ENCODE assay signal across 1 fruit fly cellular context in the genomic region with DNA sequence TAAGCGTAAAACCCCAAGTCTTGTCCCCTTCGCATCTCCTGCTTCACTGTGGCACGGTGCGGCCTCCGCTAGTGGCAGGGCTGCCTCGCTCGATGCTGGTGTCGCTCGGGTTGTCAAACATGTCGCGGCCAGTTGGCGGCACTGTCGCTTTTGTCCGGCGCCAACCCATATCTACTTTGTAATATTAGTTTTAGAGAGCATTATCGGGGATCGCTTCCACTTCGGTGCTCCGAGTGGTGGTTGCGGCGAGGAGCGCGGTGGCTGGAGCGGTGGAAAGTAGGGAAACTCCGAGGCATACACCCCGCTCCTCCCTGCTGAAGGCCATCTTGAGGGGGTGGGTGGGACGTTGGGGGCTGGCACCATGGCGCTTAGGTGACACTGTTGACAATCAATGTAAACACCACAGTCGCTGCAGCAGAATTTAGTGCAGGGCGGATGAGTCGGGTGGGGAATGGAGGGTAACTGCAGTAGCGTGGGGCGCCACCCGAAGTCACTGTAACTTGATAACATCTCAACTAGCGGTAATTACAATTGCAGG.
A peak's percentile ranks its signal among the peaks of the same experiment; 100 is the strongest.
TF ChIP-seq lines count a peak whose summit lies in the region.

No protein-coding gene starts in this region.

TF ChIP-seq in whole organism, embryonic, 481 proteins besides CTCF, POLR2A, EP300 and RAD21 (continued from another document and continues in another):
- TF ChIP-seq CG7963 (GFP tag; IDR thresholded peaks at IDR 0.05; lab: Robert Waterston, UW; ENCODE audit: partially characterized antibody): no peak
- TF ChIP-seq NC2β (GFP tag; optimal IDR thresholded peaks at IDR 0.05; lab: Kevin White, UChicago): no peak
- no peak for TF ChIP-seq CG12236 (GFP tag; optimal IDR thresholded peaks at IDR 0.05; lab: Kevin White, UChicago)
- no peak for TF ChIP-seq mam (GFP tag; optimal IDR thresholded peaks at IDR 0.05; lab: Kevin White, UChicago)
- no peak for TF ChIP-seq CG3281 (GFP tag; optimal IDR thresholded peaks at IDR 0.05; lab: Kevin White, UChicago)
- TF ChIP-seq prd (optimal IDR thresholded peaks at IDR 0.05; lab: Kevin White, UChicago): no peak
- TF ChIP-seq prd (GFP tag; IDR thresholded peaks at IDR 0.05; lab: Robert Waterston, UW): peak; percentile 33; the same call in 1 of the 3 replicates
- no peak for TF ChIP-seq B-H2 (GFP tag; optimal IDR thresholded peaks at IDR 0.05; lab: Kevin White, UChicago)
- TF ChIP-seq yki (optimal IDR thresholded peaks at IDR 0.05; lab: Kevin White, UChicago): no peak
- TF ChIP-seq Dbx (GFP tag; IDR thresholded peaks at IDR 0.05; lab: Robert Waterston, UW): no peak
- peak; percentile 12 for TF ChIP-seq CG17359 (tag; optimal IDR thresholded peaks at IDR 0.05; lab: Kevin White, UChicago)
- TF ChIP-seq CG7987 (GFP tag; optimal IDR thresholded peaks at IDR 0.05; lab: Kevin White, UChicago): peak; percentile 17
- TF ChIP-seq amos (GFP tag; IDR thresholded peaks at IDR 0.05; lab: Robert Waterston, UW; ENCODE audit: partially characterized antibody): no peak
- 0 out of 3 replicates have a peak, but pooled peaks have one; percentile 51 for TF ChIP-seq CG6175 (GFP tag; IDR thresholded peaks at IDR 0.05; lab: Robert Waterston, UW)
- no peak for TF ChIP-seq CG12659 (GFP tag; optimal IDR thresholded peaks at IDR 0.05; lab: Kevin White, UChicago)
- no peak for TF ChIP-seq kay (GFP tag; optimal IDR thresholded peaks at IDR 0.05; lab: Kevin White, UChicago)
- TF ChIP-seq jigr1 (GFP tag; IDR thresholded peaks at IDR 0.05; lab: Robert Waterston, UW): no peak
- no peak for TF ChIP-seq D19B (GFP tag; optimal IDR thresholded peaks at IDR 0.05; lab: Kevin White, UChicago)
- TF ChIP-seq CG9609 (GFP tag; optimal IDR thresholded peaks at IDR 0.05; lab: Kevin White, UChicago): no peak
- no peak for TF ChIP-seq pb (GFP tag; optimal IDR thresholded peaks at IDR 0.05; lab: Kevin White, UChicago)
- no peak for TF ChIP-seq MBD-R2 (GFP tag; IDR thresholded peaks at IDR 0.05; lab: Robert Waterston, UW)
- TF ChIP-seq sr (GFP tag; IDR thresholded peaks at IDR 0.05; lab: Robert Waterston, UW): no peak
- no peak for TF ChIP-seq CG17568 (GFP tag; optimal IDR thresholded peaks at IDR 0.05; lab: Kevin White, UChicago)
- TF ChIP-seq Opbp (GFP tag; IDR thresholded peaks at IDR 0.05; lab: Robert Waterston, UW; ENCODE audit: partially characterized antibody): no peak
- no peak for TF ChIP-seq CG17612 (GFP tag; IDR thresholded peaks at IDR 0.05; lab: Robert Waterston, UW)
- no peak for TF ChIP-seq Abd-B (GFP tag; optimal IDR thresholded peaks at IDR 0.05; lab: Kevin White, UChicago)
- no peak for TF ChIP-seq CG9797 (GFP tag; optimal IDR thresholded peaks at IDR 0.05; lab: Kevin White, UChicago)
- no peak for TF ChIP-seq hbn (GFP tag; IDR thresholded peaks at IDR 0.05; lab: Robert Waterston, UW; ENCODE audit: partially characterized antibody)
- TF ChIP-seq CG15011 (GFP tag; optimal IDR thresholded peaks at IDR 0.05; lab: Kevin White, UChicago): peak; percentile 15
- TF ChIP-seq Atf6 (GFP tag; IDR thresholded peaks at IDR 0.05; lab: Robert Waterston, UW): no peak
- no peak for TF ChIP-seq lbe (GFP tag; optimal IDR thresholded peaks at IDR 0.05; lab: Kevin White, UChicago)
- no peak for TF ChIP-seq dysf (GFP tag; IDR thresholded peaks at IDR 0.05; lab: Robert Waterston, UW)
- TF ChIP-seq Oaz (GFP tag; IDR thresholded peaks at IDR 0.05; lab: Robert Waterston, UW): no peak
- TF ChIP-seq Nf-YB (GFP tag; optimal IDR thresholded peaks at IDR 0.05; lab: Kevin White, UChicago): no peak
- 0 out of 2 replicates have a peak, but pooled peaks have one; percentile 6 for TF ChIP-seq cas (GFP tag; IDR thresholded peaks at IDR 0.05; lab: Robert Waterston, UW)
- TF ChIP-seq onecut (GFP tag; IDR thresholded peaks at IDR 0.05; lab: Robert Waterston, UW): peak; percentile 14; the same call in 1 of the 2 replicates
- no peak for TF ChIP-seq ind (GFP tag; optimal IDR thresholded peaks at IDR 0.05; lab: Kevin White, UChicago)
- no peak for TF ChIP-seq pho (GFP tag; optimal IDR thresholded peaks at IDR 0.05; lab: Kevin White, UChicago)
- no peak for TF ChIP-seq YL-1 (GFP tag; optimal IDR thresholded peaks at IDR 0.05; lab: Kevin White, UChicago)
- TF ChIP-seq fd64A (GFP tag; optimal IDR thresholded peaks at IDR 0.05; lab: Kevin White, UChicago): peak; percentile 61
- no peak for TF ChIP-seq Adf1 (GFP tag; IDR thresholded peaks at IDR 0.05; lab: Robert Waterston, UW)
- TF ChIP-seq CG2129 (GFP tag; IDR thresholded peaks at IDR 0.05; lab: Robert Waterston, UW; ENCODE audit: partially characterized antibody): no peak
- no peak for TF ChIP-seq bowl (GFP tag; IDR thresholded peaks at IDR 0.05; lab: Robert Waterston, UW)
- no peak for TF ChIP-seq D (optimal IDR thresholded peaks at IDR 0.05; lab: Kevin White, UChicago)
- peak; percentile 21 for TF ChIP-seq D (GFP tag; optimal IDR thresholded peaks at IDR 0.05; lab: Kevin White, UChicago)
- no peak for TF ChIP-seq CG12104 (GFP tag; optimal IDR thresholded peaks at IDR 0.05; lab: Kevin White, UChicago)
- peak; percentile 79 for TF ChIP-seq CG33557 (GFP tag; optimal IDR thresholded peaks at IDR 0.05; lab: Kevin White, UChicago)
- no peak for TF ChIP-seq vnd (GFP tag; IDR thresholded peaks at IDR 0.05; lab: Robert Waterston, UW; ENCODE audit: partially characterized antibody)
- TF ChIP-seq Elba2 (GFP tag; optimal IDR thresholded peaks at IDR 0.05; lab: Kevin White, UChicago): no peak
- TF ChIP-seq PHDP (tag; optimal IDR thresholded peaks at IDR 0.05; lab: Kevin White, UChicago): no peak
- no peak for TF ChIP-seq cad (GFP tag; optimal IDR thresholded peaks at IDR 0.05; lab: Kevin White, UChicago)
- TF ChIP-seq Dfd (GFP tag; optimal IDR thresholded peaks at IDR 0.05; lab: Kevin White, UChicago): no peak
- no peak for TF ChIP-seq Dek (tag; optimal IDR thresholded peaks at IDR 0.05; lab: Kevin White, UChicago)
- TF ChIP-seq CG10267 (tag; optimal IDR thresholded peaks at IDR 0.05; lab: Kevin White, UChicago): no peak
- TF ChIP-seq Hr3 (GFP tag; optimal IDR thresholded peaks at IDR 0.05; lab: Kevin White, UChicago): no peak
- no peak for TF ChIP-seq aop (GFP tag; IDR thresholded peaks at IDR 0.05; lab: Robert Waterston, UW)
- peak; percentile 71 for TF ChIP-seq CG15696 (tag; optimal IDR thresholded peaks at IDR 0.05; lab: Kevin White, UChicago)
- TF ChIP-seq NFAT (GFP tag; IDR thresholded peaks at IDR 0.05; lab: Robert Waterston, UW): no peak
- TF ChIP-seq dm (GFP tag; optimal IDR thresholded peaks at IDR 0.05; lab: Kevin White, UChicago): no peak
- TF ChIP-seq CG17912 (GFP tag; optimal IDR thresholded peaks at IDR 0.05; lab: Kevin White, UChicago): no peak
- no peak for TF ChIP-seq CG31441 (GFP tag; IDR thresholded peaks at IDR 0.05; lab: Robert Waterston, UW)
- peak; percentile 37 for TF ChIP-seq Blimp-1 (GFP tag; optimal IDR thresholded peaks at IDR 0.05; lab: Kevin White, UChicago)
- no peak; the same call in 3 of the 4 replicates for TF ChIP-seq Gug (GFP tag; IDR thresholded peaks at IDR 0.05; lab: Robert Waterston, UW)
- TF ChIP-seq CG2875 (GFP tag; optimal IDR thresholded peaks at IDR 0.05; lab: Kevin White, UChicago): peak; percentile 81
- TF ChIP-seq CG15514 (GFP tag; optimal IDR thresholded peaks at IDR 0.05; lab: Kevin White, UChicago): no peak
- 0 out of 2 replicates have a peak, but pooled peaks have one; percentile 22 for TF ChIP-seq ranshi (GFP tag; IDR thresholded peaks at IDR 0.05; lab: Robert Waterston, UW)
- TF ChIP-seq Atf-2 (GFP tag; optimal IDR thresholded peaks at IDR 0.05; lab: Kevin White, UChicago): no peak
- no peak for TF ChIP-seq CG11398 (GFP tag; optimal IDR thresholded peaks at IDR 0.05; lab: Kevin White, UChicago)
- no peak for TF ChIP-seq da (GFP tag; optimal IDR thresholded peaks at IDR 0.05; lab: Kevin White, UChicago)
- TF ChIP-seq chinmo (GFP tag; IDR thresholded peaks at IDR 0.05; lab: Robert Waterston, UW; ENCODE audit: partially characterized antibody): no peak
- TF ChIP-seq sens (GFP tag; lab: Kevin White, UChicago): no peak
- TF ChIP-seq CkIIα-i1 (GFP tag; IDR thresholded peaks at IDR 0.05; lab: Robert Waterston, UW): no peak
- no peak for TF ChIP-seq zfh2 (GFP tag; optimal IDR thresholded peaks at IDR 0.05; lab: Kevin White, UChicago)
- TF ChIP-seq Hmr (GFP tag; optimal IDR thresholded peaks at IDR 0.05; lab: Kevin White, UChicago): no peak
- no peak for TF ChIP-seq Side (GFP tag; optimal IDR thresholded peaks at IDR 0.05; lab: Kevin White, UChicago)
- TF ChIP-seq gcm2 (GFP tag; optimal IDR thresholded peaks at IDR 0.05; lab: Kevin White, UChicago): no peak
- TF ChIP-seq chn (GFP tag; optimal IDR thresholded peaks at IDR 0.05; lab: Kevin White, UChicago): no peak
- TF ChIP-seq CG15479 (GFP tag; optimal IDR thresholded peaks at IDR 0.05; lab: Kevin White, UChicago): peak; percentile 21
- TF ChIP-seq MESR4 (GFP tag; optimal IDR thresholded peaks at IDR 0.05; lab: Kevin White, UChicago): no peak
- peak; percentile 39 for TF ChIP-seq Vsx1 (GFP tag; optimal IDR thresholded peaks at IDR 0.05; lab: Kevin White, UChicago)
- TF ChIP-seq CG18262 (tag; optimal IDR thresholded peaks at IDR 0.05; lab: Kevin White, UChicago): peak; percentile 55
- TF ChIP-seq nom (GFP tag; optimal IDR thresholded peaks at IDR 0.05; lab: Kevin White, UChicago): no peak
- no peak for TF ChIP-seq CG31365 (tag; optimal IDR thresholded peaks at IDR 0.05; lab: Kevin White, UChicago)
- TF ChIP-seq CG10431 (GFP tag; optimal IDR thresholded peaks at IDR 0.05; lab: Kevin White, UChicago): peak; percentile 26
- no peak for TF ChIP-seq Fer2 (tag; optimal IDR thresholded peaks at IDR 0.05; lab: Kevin White, UChicago)
- TF ChIP-seq CG6791 (GFP tag; IDR thresholded peaks at IDR 0.05; lab: Robert Waterston, UW; ENCODE audit: partially characterized antibody): no peak
- TF ChIP-seq salm (tag; optimal IDR thresholded peaks at IDR 0.05; lab: Kevin White, UChicago): no peak
- no peak for TF ChIP-seq Hsf (GFP tag; optimal IDR thresholded peaks at IDR 0.05; lab: Kevin White, UChicago)
- TF ChIP-seq abd-A (tag; optimal IDR thresholded peaks at IDR 0.05; lab: Kevin White, UChicago): no peak
- no peak for TF ChIP-seq CG10366 (GFP tag; IDR thresholded peaks at IDR 0.05; lab: Robert Waterston, UW)
- TF ChIP-seq wek (GFP tag; optimal IDR thresholded peaks at IDR 0.05; lab: Kevin White, UChicago): peak; percentile 63
- TF ChIP-seq Dad (GFP tag; optimal IDR thresholded peaks at IDR 0.05; lab: Kevin White, UChicago): no peak
- no peak for TF ChIP-seq hth (optimal IDR thresholded peaks at IDR 0.05; lab: Kevin White, UChicago)
- TF ChIP-seq CG31388 (GFP tag; optimal IDR thresholded peaks at IDR 0.05; lab: Kevin White, UChicago): no peak
- TF ChIP-seq CG6272 (GFP tag; IDR thresholded peaks at IDR 0.05; lab: Robert Waterston, UW): no peak
- peak in 1 of 2 experiments; percentile 8 for TF ChIP-seq crp (GFP tag; optimal IDR thresholded peaks at IDR 0.05; lab: Kevin White, UChicago)
- no peak for TF ChIP-seq nau (GFP tag; optimal IDR thresholded peaks at IDR 0.05; lab: Kevin White, UChicago)
- no peak for TF ChIP-seq CG10274 (GFP tag; optimal IDR thresholded peaks at IDR 0.05; lab: Kevin White, UChicago)
- TF ChIP-seq sima (GFP tag; optimal IDR thresholded peaks at IDR 0.05; lab: Kevin White, UChicago): no peak
- TF ChIP-seq D19A (tag; optimal IDR thresholded peaks at IDR 0.05; lab: Kevin White, UChicago): no peak
- TF ChIP-seq C15 (GFP tag; IDR thresholded peaks at IDR 0.05; lab: Robert Waterston, UW): no peak
- TF ChIP-seq gem (tag; optimal IDR thresholded peaks at IDR 0.05; lab: Kevin White, UChicago): no peak
- TF ChIP-seq ttk (GFP tag; IDR thresholded peaks at IDR 0.05; lab: Robert Waterston, UW): 0 out of 2 replicates have a peak, but pooled peaks have one; percentile 4
- no peak for TF ChIP-seq scrt (GFP tag; optimal IDR thresholded peaks at IDR 0.05; lab: Kevin White, UChicago)
- peak; percentile 42; the same call in 1 of the 2 replicates for TF ChIP-seq sim (GFP tag; IDR thresholded peaks at IDR 0.05; lab: Robert Waterston, UW)
- no peak for TF ChIP-seq ab (GFP tag; optimal IDR thresholded peaks at IDR 0.05; lab: Kevin White, UChicago)
- TF ChIP-seq CG7372 (GFP tag; IDR thresholded peaks at IDR 0.05; lab: Robert Waterston, UW): no peak
- no peak for TF ChIP-seq inv (GFP tag; IDR thresholded peaks at IDR 0.05; lab: Robert Waterston, UW; ENCODE audit: partially characterized antibody)
- TF ChIP-seq pan (optimal IDR thresholded peaks at IDR 0.05; lab: Kevin White, UChicago): no peak
- TF ChIP-seq pan (GFP tag; optimal IDR thresholded peaks at IDR 0.05 in 1 of 2, IDR thresholded peaks at IDR 0.05 in 1 of 2): no peak
- TF ChIP-seq crc (GFP tag; optimal IDR thresholded peaks at IDR 0.05; lab: Kevin White, UChicago): no peak
- TF ChIP-seq CG17829 (tag; optimal IDR thresholded peaks at IDR 0.05; lab: Kevin White, UChicago): no peak
- TF ChIP-seq pnt (GFP tag; optimal IDR thresholded peaks at IDR 0.05; lab: Kevin White, UChicago): no peak
- no peak for TF ChIP-seq Ets97D (GFP tag; optimal IDR thresholded peaks at IDR 0.05; lab: Kevin White, UChicago)
- peak; percentile 17 for TF ChIP-seq Med (GFP tag; lab: Kevin White, UChicago)
- TF ChIP-seq CG14667 (GFP tag; IDR thresholded peaks at IDR 0.05; lab: Robert Waterston, UW): no peak
- TF ChIP-seq CG4328 (GFP tag; optimal IDR thresholded peaks at IDR 0.05; lab: Kevin White, UChicago): peak; percentile 6
- TF ChIP-seq CG2120 (GFP tag; optimal IDR thresholded peaks at IDR 0.05; lab: Kevin White, UChicago): no peak
- no peak for TF ChIP-seq sna (GFP tag; IDR thresholded peaks at IDR 0.05; lab: Robert Waterston, UW; ENCODE audit: partially characterized antibody)
- TF ChIP-seq ash1 (GFP tag; optimal IDR thresholded peaks at IDR 0.05; lab: Kevin White, UChicago): no peak
- TF ChIP-seq CG15073 (GFP tag; optimal IDR thresholded peaks at IDR 0.05; lab: Kevin White, UChicago): no peak
- peak; percentile 69 for TF ChIP-seq ara (GFP tag; IDR thresholded peaks at IDR 0.05; lab: Robert Waterston, UW)
- TF ChIP-seq Doc3 (GFP tag; IDR thresholded peaks at IDR 0.05; lab: Robert Waterston, UW; ENCODE audit: partially characterized antibody): no peak
- no peak for TF ChIP-seq unpg (GFP tag; optimal IDR thresholded peaks at IDR 0.05; lab: Kevin White, UChicago)
- TF ChIP-seq CG10543 (GFP tag; optimal IDR thresholded peaks at IDR 0.05; lab: Kevin White, UChicago): no peak
- TF ChIP-seq seq (GFP tag; IDR thresholded peaks at IDR 0.05; lab: Robert Waterston, UW): 0 out of 2 replicates have a peak, but pooled peaks have one; percentile 20
- TF ChIP-seq CG10209 (GFP tag; optimal IDR thresholded peaks at IDR 0.05; lab: Kevin White, UChicago): peak; percentile 45
- no peak for TF ChIP-seq CG1024 (GFP tag; IDR thresholded peaks at IDR 0.05; lab: Robert Waterston, UW)
- no peak for TF ChIP-seq kah (GFP tag; optimal IDR thresholded peaks at IDR 0.05; lab: Kevin White, UChicago)
